Fruit fly (Drosophila melanogaster) whole organism, embryonic: ENCODE data around the gene MED4.
A peak's percentile ranks its signal among the peaks of the same experiment; 100 is the strongest.

ENCODE experiments used
- Adf1 ChIP-seq: fragments of 200-800 bp; sonication (Bioruptor generic); IDR thresholded peaks from 2 replicates; pipeline ENCODE4 v1.3.6; 2022; ENCODE audit warnings: missing biosample characterization, missing genetic modification characterization
- Awh ChIP-seq: fragments of 200-800 bp; sonication (Bioruptor generic); IDR thresholded peaks from 2 replicates; pipeline ENCODE4, ENCODE4 v1.3.6; 2022; ENCODE audit warnings: missing biosample characterization, missing genetic modification characterization
- B-H2 ChIP-seq: fragments of 200-800 bp; sonication (Bioruptor generic); optimal IDR thresholded peaks from 2 replicates; lab custom pipeline; 2018; ENCODE audit warnings: missing biosample characterization, mild to moderate bottlenecking, missing genetic modification characterization
- CG10431 ChIP-seq: fragments of 200-800 bp; sonication (Bioruptor generic); optimal IDR thresholded peaks from 3 replicates; lab custom pipeline; 2018; ENCODE audit warnings: missing biosample characterization, mild to moderate bottlenecking, missing genetic modification characterization
- CG12236 ChIP-seq: fragments of 200-800 bp; sonication (Bioruptor generic); optimal IDR thresholded peaks from 2 replicates; lab custom pipeline; 2016; ENCODE audit warnings: missing biosample characterization, missing genetic modification characterization
- CG15269 ChIP-seq: fragments of 200-800 bp; sonication (Bioruptor generic); optimal IDR thresholded peaks from 2 replicates; lab custom pipeline; 2018; ENCODE audit warnings: missing biosample characterization, mild to moderate bottlenecking, missing genetic modification characterization, moderate library complexity
- CG1602 ChIP-seq: fragments of 200-800 bp; sonication (Bioruptor generic); optimal IDR thresholded peaks from 3 replicates; lab custom pipeline; 2016; ENCODE audit warnings: missing biosample characterization, missing genetic modification characterization
- CG17568 ChIP-seq: fragments of 200-800 bp; sonication (Bioruptor generic); optimal IDR thresholded peaks from 2 replicates; lab custom pipeline; 2018; ENCODE audit warnings: missing biosample characterization, mild to moderate bottlenecking, missing genetic modification characterization, moderate library complexity
- CG18262 ChIP-seq: fragments of 200-800 bp; optimal IDR thresholded peaks from 3 replicates; lab custom pipeline; 2019; ENCODE audit warnings: missing biosample characterization, mild to moderate bottlenecking, missing genetic modification characterization, moderate library complexity
- CG18599 ChIP-seq: fragments of 200-800 bp; sonication (Bioruptor generic); optimal IDR thresholded peaks from 3 replicates; lab custom pipeline; 2017; ENCODE audit warnings: missing biosample characterization, missing genetic modification characterization, mild to moderate bottlenecking, moderate library complexity, missing genetic modification reagents
- CG2889 ChIP-seq: fragments of 200-800 bp; sonication (Bioruptor generic); IDR thresholded peaks from 3 replicates; pipeline ENCODE4 v1.3.6; 2022; ENCODE audit warnings: missing biosample characterization, missing genetic modification characterization
- CG3281 ChIP-seq: fragments of 200-800 bp; sonication (Bioruptor generic); optimal IDR thresholded peaks from 3 replicates; lab custom pipeline; 2017; ENCODE audit warnings: missing biosample characterization, mild to moderate bottlenecking, missing genetic modification characterization
- CG3995 ChIP-seq: fragments of 200-800 bp; sonication (Bioruptor generic); optimal IDR thresholded peaks from 3 replicates; lab custom pipeline; 2016; ENCODE audit warnings: missing biosample characterization, missing genetic modification characterization
- CG4707 ChIP-seq: fragments of 200-800 bp; sonication (Bioruptor generic); optimal IDR thresholded peaks from 2 replicates; lab custom pipeline; 2018; ENCODE audit warnings: missing biosample characterization, mild to moderate bottlenecking, missing genetic modification characterization, moderate library complexity
- CG6272 ChIP-seq: fragments of 200-800 bp; sonication (Bioruptor generic); IDR thresholded peaks from 2 replicates; pipeline ENCODE4 v1.3.6; 2022; ENCODE audit warnings: missing biosample characterization, missing genetic modification characterization
- CG7372 ChIP-seq: fragments of 200-800 bp; sonication (Bioruptor generic); IDR thresholded peaks from 2 replicates; pipeline ENCODE4 v1.3.6; 2022; ENCODE audit warnings: missing biosample characterization, missing genetic modification characterization
- CG8089 ChIP-seq: fragments of 200-800 bp; sonication (Bioruptor generic); optimal IDR thresholded peaks from 3 replicates; lab custom pipeline; 2016; ENCODE audit warnings: missing biosample characterization, missing genetic modification characterization
- CG8388 ChIP-seq: fragments of 200-800 bp; sonication (Bioruptor generic); optimal IDR thresholded peaks from 2 replicates; lab custom pipeline; 2019; ENCODE audit warnings: missing biosample characterization, mild to moderate bottlenecking, missing genetic modification characterization, moderate library complexity
- CG8924 ChIP-seq: fragments of 200-800 bp; optimal IDR thresholded peaks from 3 replicates; lab custom pipeline; 2019; ENCODE audit warnings: missing biosample characterization, mild to moderate bottlenecking, missing genetic modification characterization, moderate library complexity
- E2f2 ChIP-seq: fragments of 200-800 bp; sonication (Bioruptor generic); IDR thresholded peaks from 2 replicates; pipeline ENCODE4 v1.3.6; 2022; ENCODE audit warnings: missing biosample characterization, missing genetic modification characterization
- HLH54F ChIP-seq: fragments of 200-800 bp; sonication (Bioruptor generic); optimal IDR thresholded peaks from 3 replicates; lab custom pipeline; 2016; ENCODE audit warnings: missing biosample characterization, missing genetic modification characterization
- Hsf ChIP-seq: fragments of 200-800 bp; sonication (Bioruptor generic); optimal IDR thresholded peaks from 3 replicates; lab custom pipeline; 2016; ENCODE audit warnings: missing biosample characterization, missing genetic modification characterization
- Jarid2 ChIP-seq: fragments of 200-800 bp; sonication (Bioruptor generic); optimal IDR thresholded peaks from 3 replicates; lab custom pipeline; 2017; ENCODE audit warnings: mild to moderate bottlenecking, missing biosample characterization, missing genetic modification reagents, missing genetic modification characterization
- Lpt ChIP-seq: fragments of >200 bp; optimal IDR thresholded peaks from 2 replicates; lab custom pipeline; 2018; ENCODE audit warnings: missing biosample characterization, missing genetic modification characterization
- Mad ChIP-seq: fragments of 200-800 bp; sonication (Bioruptor generic); optimal IDR thresholded peaks from 2 replicates; lab custom pipeline; 2016; ENCODE audit warnings: missing biosample characterization, missing genetic modification characterization
- Myb ChIP-seq: fragments of 200-800 bp; sonication (Bioruptor generic); optimal IDR thresholded peaks from 2 replicates; lab custom pipeline; 2016; ENCODE audit warnings: missing biosample characterization, missing genetic modification characterization
- NfI ChIP-seq: fragments of 200-800 bp; sonication (Bioruptor generic); optimal IDR thresholded peaks from 3 replicates; lab custom pipeline; 2018; ENCODE audit warnings: missing biosample characterization, mild to moderate bottlenecking, missing genetic modification characterization, moderate library complexity
- Taf1 ChIP-seq: fragments of 200-800 bp; sonication (Bioruptor generic); IDR thresholded peaks from 2 replicates; pipeline ENCODE4 v1.3.6; 2022; ENCODE audit warnings: missing biosample characterization, missing genetic modification characterization
- aop ChIP-seq: fragments of 200-800 bp; sonication (Bioruptor generic); IDR thresholded peaks from 2 replicates; pipeline ENCODE4 v1.3.6; 2022; ENCODE audit warnings: missing biosample characterization, missing genetic modification characterization
- ase ChIP-seq: fragments of 200-800 bp; sonication (Bioruptor generic); IDR thresholded peaks from 3 replicates; pipeline ENCODE4 v1.3.6; 2022; ENCODE audit warnings: missing biosample characterization, missing genetic modification characterization
- bowl ChIP-seq: fragments of 200-800 bp; sonication (Bioruptor generic); IDR thresholded peaks from 2 replicates; pipeline ENCODE4 v1.3.6; 2022; ENCODE audit warnings: missing biosample characterization, missing genetic modification characterization
- bsh ChIP-seq, 2 experiments: fragments of 200-800 bp; sonication (Bioruptor generic); optimal IDR thresholded peaks; 2 replicates each; lab custom pipeline; 2017 to 2018; ENCODE audit warnings: mild to moderate bottlenecking in 2 of 2, missing biosample characterization in 2 of 2, missing genetic modification characterization in 2 of 2, moderate library complexity in 1 of 2
- crol ChIP-seq: fragments of 200-800 bp; sonication (Bioruptor generic); IDR thresholded peaks from 2 replicates; pipeline ENCODE4 v1.3.6; 2022; ENCODE audit warnings: missing biosample characterization, missing genetic modification characterization
- dan ChIP-seq: fragments of 200-800 bp; sonication (Bioruptor generic); IDR thresholded peaks from 2 replicates; pipeline ENCODE4 v1.3.6; 2022; ENCODE audit warnings: missing biosample characterization, missing genetic modification characterization
- disco-r ChIP-seq: fragments of 200-800 bp; sonication (Bioruptor generic); optimal IDR thresholded peaks from 2 replicates; lab custom pipeline; 2016; ENCODE audit warnings: missing biosample characterization, missing genetic modification characterization
- gfzf ChIP-seq: fragments of 200-800 bp; sonication (Bioruptor generic); optimal IDR thresholded peaks from 2 replicates; lab custom pipeline; 2016; ENCODE audit warnings: missing biosample characterization, mild to moderate bottlenecking, missing genetic modification characterization, moderate library complexity
- hb ChIP-seq: fragments of 200-800 bp; sonication (Bioruptor generic); IDR thresholded peaks from 3 replicates; pipeline ENCODE4 v1.3.6; 2022; ENCODE audit warnings: missing biosample characterization, missing genetic modification characterization; ENCODE audit not compliant: partially characterized antibody
- her ChIP-seq: fragments of 200-800 bp; sonication (Bioruptor generic); optimal IDR thresholded peaks from 2 replicates; lab custom pipeline; 2016; ENCODE audit warnings: missing biosample characterization, missing genetic modification characterization
- inv ChIP-seq: fragments of 200-800 bp; sonication (Bioruptor generic); IDR thresholded peaks from 2 replicates; pipeline ENCODE4 v1.3.6; 2022; ENCODE audit warnings: missing biosample characterization, missing genetic modification characterization; ENCODE audit not compliant: partially characterized antibody
- jing ChIP-seq: fragments of 200-800 bp; sonication (Bioruptor generic); optimal IDR thresholded peaks from 2 replicates; lab custom pipeline; 2018; ENCODE audit warnings: missing biosample characterization, mild to moderate bottlenecking, missing genetic modification characterization
- kay ChIP-seq: fragments of 200-800 bp; sonication (Bioruptor generic); optimal IDR thresholded peaks from 2 replicates; lab custom pipeline; 2016; ENCODE audit warnings: missing biosample characterization, missing genetic modification characterization
- knrl ChIP-seq: fragments of 200-800 bp; sonication (Bioruptor generic); IDR thresholded peaks from 3 replicates; pipeline ENCODE4 v1.3.6; 2022; ENCODE audit warnings: missing biosample characterization, missing genetic modification characterization; ENCODE audit not compliant: partially characterized antibody
- oc ChIP-seq: fragments of 200-800 bp; sonication (Bioruptor generic); optimal IDR thresholded peaks from 2 replicates; lab custom pipeline; 2018; ENCODE audit warnings: missing biosample characterization, mild to moderate bottlenecking, missing genetic modification characterization, moderate library complexity
- odd ChIP-seq: fragments of 200-800 bp; sonication (Bioruptor generic); optimal IDR thresholded peaks from 2 replicates; lab custom pipeline; 2017; ENCODE audit warnings: missing biosample characterization, mild to moderate bottlenecking, missing genetic modification characterization
- psq ChIP-seq: fragments of 200-800 bp; sonication (Bioruptor generic); optimal IDR thresholded peaks from 2 replicates; lab custom pipeline; 2017; ENCODE audit warnings: missing biosample characterization, missing genetic modification characterization
- sima ChIP-seq: fragments of 200-800 bp; sonication (Bioruptor generic); optimal IDR thresholded peaks from 2 replicates; lab custom pipeline; 2016; ENCODE audit warnings: missing biosample characterization, missing genetic modification characterization
- slp2 ChIP-seq: fragments of 200-800 bp; sonication (Bioruptor generic); optimal IDR thresholded peaks from 2 replicates; lab custom pipeline; 2016; ENCODE audit warnings: missing biosample characterization, missing genetic modification characterization
- unpg ChIP-seq: fragments of 200-800 bp; sonication (Bioruptor generic); optimal IDR thresholded peaks from 3 replicates; lab custom pipeline; 2018; ENCODE audit warnings: missing biosample characterization, mild to moderate bottlenecking, missing genetic modification characterization, moderate library complexity
- vnd ChIP-seq: fragments of 200-800 bp; sonication (Bioruptor generic); IDR thresholded peaks from 3 replicates; pipeline ENCODE4 v1.3.6; 2022; ENCODE audit warnings: missing biosample characterization, missing genetic modification characterization; ENCODE audit not compliant: partially characterized antibody
- wek ChIP-seq: fragments of 200-800 bp; sonication (Bioruptor generic); optimal IDR thresholded peaks from 3 replicates; lab custom pipeline; 2018; ENCODE audit warnings: missing biosample characterization, mild to moderate bottlenecking, missing genetic modification characterization, moderate library complexity
- z ChIP-seq: fragments of 200-800 bp; sonication (Bioruptor generic); IDR thresholded peaks from 3 replicates; pipeline ENCODE4 v1.3.6; 2022; ENCODE audit warnings: missing biosample characterization, missing genetic modification characterization

MED4 gene

dm6 chr3L:7250469-7250868, at the start of gene MED4 (continued):
- TF ChIP-seq slp2 (GFP tag; lab: Kevin White, UChicago) (peak; percentile 54), CG3281 (GFP tag; lab: Kevin White, UChicago) (peak; percentile 73), Hsf (GFP tag; lab: Kevin White, UChicago) (peak; percentile 89), unpg (peak; percentile 77), jing (no peak), CG8089 (peak; percentile 81), kay (GFP tag; lab: Kevin White, UChicago) (peak; percentile 66), aop (GFP tag; lab: Robert Waterston, UW) (peak; percentile 39; the same call in 1 of the 2 replicates), her (GFP tag; lab: Kevin White, UChicago) (peak; percentile 90), crol (GFP tag; lab: Robert Waterston, UW) (no peak), CG3995 (GFP tag; lab: Kevin White, UChicago) (peak; percentile 29), oc (tag; lab: Kevin White, UChicago) (peak; percentile 49), knrl (GFP tag; lab: Robert Waterston, UW) (peak; percentile 26; the same call in 1 of the 3 replicates), CG6272 (GFP tag; lab: Robert Waterston, UW) (peak; percentile 54; the same call in 1 of the 2 replicates), CG17568 (no peak), CG15269 (tag; lab: Kevin White, UChicago) (peak; percentile 74), sima (no peak), wek (GFP tag; lab: Kevin White, UChicago) (peak; percentile 12), hb (GFP tag; lab: Robert Waterston, UW) (no peak), odd (GFP tag; lab: Kevin White, UChicago) (peak; percentile 45), vnd (GFP tag; lab: Robert Waterston, UW) (no peak), Mad (GFP tag; lab: Kevin White, UChicago) (peak; percentile 62), CG18599 (GFP tag; lab: Kevin White, UChicago) (peak; percentile 84), Lpt (GFP tag; lab: Kevin White, UChicago) (no peak), gfzf (GFP tag; lab: Kevin White, UChicago) (peak; percentile 96), CG7372 (peak; percentile 36; the same call in 1 of the 2 replicates), CG10431 (GFP tag; lab: Kevin White, UChicago) (no peak), Awh (peak; percentile 67), CG1602 (GFP tag; lab: Kevin White, UChicago) (peak; percentile 77), CG8924 (tag; lab: Kevin White, UChicago) (peak; percentile 82), psq (GFP tag; lab: Kevin White, UChicago) (peak; percentile 11), z (GFP tag; lab: Robert Waterston, UW) (no peak), Jarid2 (GFP tag; lab: Kevin White, UChicago) (no peak), bowl (GFP tag; lab: Robert Waterston, UW) (peak; percentile 54; the same call in 1 of the 2 replicates), bsh (GFP tag; optimal IDR thresholded peaks at IDR 0.05; lab: Kevin White, UChicago) (peak; percentile 48 to 71), CG8388 (GFP tag; lab: Kevin White, UChicago) (peak; percentile 47), E2f2 (GFP tag; lab: Robert Waterston, UW) (peak; percentile 67; the same call in 1 of the 2 replicates), disco-r (GFP tag; lab: Kevin White, UChicago) (peak; percentile 69), CG12236 (GFP tag; lab: Kevin White, UChicago) (peak; percentile 71), Taf1 (GFP tag; lab: Robert Waterston, UW) (peak; percentile 64; the same call in 1 of the 2 replicates), Myb (peak; percentile 75), Adf1 (GFP tag; lab: Robert Waterston, UW) (peak; percentile 32; the same call in 1 of the 2 replicates), CG2889 (GFP tag; lab: Robert Waterston, UW) (peak; percentile 61; the same call in 2 of the 3 replicates), NfI (GFP tag; lab: Kevin White, UChicago) (peak; percentile 82), B-H2 (GFP tag; lab: Kevin White, UChicago) (peak; percentile 45), CG4707 (no peak), inv (GFP tag; lab: Robert Waterston, UW) (no peak), ase (GFP tag; lab: Robert Waterston, UW) (peak; percentile 77), CG18262 (tag; lab: Kevin White, UChicago) (peak; percentile 61), dan (GFP tag; lab: Robert Waterston, UW) (no peak), HLH54F (GFP tag; lab: Kevin White, UChicago) (peak; percentile 84)
